Worm (Caenorhabditis elegans) whole organism, L4 larva: ENCODE data around the gene Y39A3A.2.

Source experiments
- F37D6.2 ChIP-seq: sonication (generic microtip); optimal IDR thresholded peaks from 2 replicates; lab custom pipeline; 2016; ENCODE audit warnings: mild to moderate bottlenecking, missing genetic modification characterization, missing compliant biosample characterization
- T20F7.1 ChIP-seq: fragments of 200-800 bp; sonication (Bioruptor generic); optimal IDR thresholded peaks from 2 replicates; lab custom pipeline; 2018; ENCODE audit warnings: mild to moderate bottlenecking, missing genetic modification characterization, missing compliant biosample characterization
- Y105C5A.15 ChIP-seq: fragments of 200-800 bp; sonication (Bioruptor generic); IDR thresholded peaks from 2 replicates; pipeline ENCODE4 v1.3.6; 2022; ENCODE audit warnings: missing genetic modification characterization, missing compliant biosample characterization
- Y75B8A.6 ChIP-seq: fragments of 200-800 bp; sonication (Bioruptor generic); IDR thresholded peaks from 2 replicates; pipeline ENCODE4 v1.3.6; 2022; ENCODE audit warnings: missing genetic modification reagents, missing genetic modification characterization, missing compliant biosample characterization
- ZK337.2 ChIP-seq: fragments of 200-800 bp; sonication (Bioruptor generic); IDR thresholded peaks from 2 replicates; pipeline ENCODE4 v1.3.6; 2022; ENCODE audit warnings: missing genetic modification reagents, missing genetic modification characterization, missing compliant biosample characterization
- aly-2 ChIP-seq: sonication (generic microtip); optimal IDR thresholded peaks from 2 replicates; lab custom pipeline; 2018; ENCODE audit warnings: missing biosample characterization, missing genetic modification characterization
- ama-1 ChIP-seq: fragments of 150-350 bp; optimal IDR thresholded peaks from 2 replicates; lab custom pipeline; 2014; ENCODE audit warnings: inconsistent platforms, mixed read lengths
- arid-1 ChIP-seq: fragments of 200-800 bp; sonication (Bioruptor generic); conservative IDR thresholded peaks from 2 replicates; pipeline ENCODE4 v1.3.6; 2022; ENCODE audit warnings: missing genetic modification reagents, missing genetic modification characterization, missing compliant biosample characterization
- ceh-32 ChIP-seq: sonication (generic microtip); optimal IDR thresholded peaks from 2 replicates; lab custom pipeline; 2016; ENCODE audit warnings: mild to moderate bottlenecking, missing genetic modification characterization, missing compliant biosample characterization; ENCODE audit not compliant: poor library complexity
- ceh-44 ChIP-seq: fragments of 200-800 bp; sonication (Bioruptor generic); IDR thresholded peaks from 2 replicates; pipeline ENCODE4 v1.3.6; 2022; ENCODE audit warnings: missing genetic modification reagents, missing genetic modification characterization, missing compliant biosample characterization
- ceh-62 ChIP-seq: sonication (generic microtip); optimal IDR thresholded peaks from 2 replicates; lab custom pipeline; 2017; ENCODE audit warnings: missing biosample characterization, missing genetic modification characterization
- daf-12 ChIP-seq: fragments of 150-350 bp; optimal IDR thresholded peaks from 2 replicates; lab custom pipeline; 2014; ENCODE audit warnings: missing biosample characterization, missing genetic modification reagents, missing genetic modification characterization
- daf-16 ChIP-seq, 3 experiments: sonication (generic microtip); optimal IDR thresholded peaks; 2 replicates each; lab custom pipeline; 2016 to 2017; ENCODE audit warnings: missing genetic modification characterization in 3 of 3, missing genetic modification reagents in 3 of 3, mild to moderate bottlenecking in 2 of 3, missing compliant biosample characterization in 2 of 3, missing biosample characterization in 1 of 3, moderate library complexity in 1 of 3
- daf-19 ChIP-seq: fragments of 200-800 bp; sonication (Bioruptor generic); conservative IDR thresholded peaks from 2 replicates; pipeline ENCODE4 v1.3.6; 2022; ENCODE audit warnings: missing genetic modification characterization, missing compliant biosample characterization
- dmd-6 ChIP-seq: fragments of 200-800 bp; sonication (Bioruptor generic); IDR thresholded peaks from 2 replicates; pipeline ENCODE4 v1.3.6; 2022; ENCODE audit warnings: missing genetic modification reagents, missing genetic modification characterization, missing compliant biosample characterization
- dmd-9 ChIP-seq: fragments of 200-800 bp; sonication (Bioruptor generic); IDR thresholded peaks from 2 replicates; pipeline ENCODE4 v1.3.6; 2022; ENCODE audit warnings: missing genetic modification reagents, missing genetic modification characterization, missing compliant biosample characterization
- dpl-1 ChIP-seq: fragments of 150-350 bp; optimal IDR thresholded peaks from 2 replicates; lab custom pipeline; 2014; ENCODE audit warnings: missing biosample characterization, missing genetic modification reagents, missing genetic modification characterization
- duxl-1 ChIP-seq: sonication (generic microtip); optimal IDR thresholded peaks from 2 replicates; lab custom pipeline; 2016; ENCODE audit warnings: mild to moderate bottlenecking, missing genetic modification characterization, moderate library complexity, missing compliant biosample characterization; ENCODE audit not compliant: poor library complexity
- dve-1 ChIP-seq: sonication (generic microtip); optimal IDR thresholded peaks from 2 replicates; lab custom pipeline; 2017; ENCODE audit warnings: antibody characterized with exemption, mild to moderate bottlenecking, missing genetic modification characterization, missing compliant biosample characterization; ENCODE audit not compliant: insufficient read depth
- fos-1 ChIP-seq: fragments of 150-350 bp; optimal IDR thresholded peaks from 2 replicates; lab custom pipeline; 2014; ENCODE audit warnings: missing biosample characterization, missing genetic modification characterization
- hlh-11 ChIP-seq: fragments of 200-800 bp; sonication (Bioruptor generic); optimal IDR thresholded peaks from 2 replicates; lab custom pipeline; 2018; ENCODE audit warnings: mild to moderate bottlenecking, missing genetic modification characterization, missing compliant biosample characterization
- hlh-30 ChIP-seq: sonication (generic microtip); optimal IDR thresholded peaks from 2 replicates; lab custom pipeline; 2017; ENCODE audit warnings: antibody characterized with exemption, mild to moderate bottlenecking, missing genetic modification characterization, missing compliant biosample characterization; ENCODE audit not compliant: insufficient read depth
- jun-1 ChIP-seq: fragments of 150-350 bp; optimal IDR thresholded peaks from 2 replicates; lab custom pipeline; 2014; ENCODE audit warnings: missing biosample characterization, missing genetic modification reagents, missing genetic modification characterization
- lim-7 ChIP-seq: fragments of 200-800 bp; sonication (Bioruptor generic); IDR thresholded peaks from 2 replicates; pipeline ENCODE4 v1.3.6; 2022; ENCODE audit warnings: missing genetic modification characterization, missing compliant biosample characterization
- lin-29 ChIP-seq: fragments of 200-800 bp; sonication (Bioruptor generic); IDR thresholded peaks from 2 replicates; pipeline ENCODE4 v1.3.6; 2022; ENCODE audit warnings: missing genetic modification reagents, missing genetic modification characterization, missing compliant biosample characterization
- lir-3 ChIP-seq: sonication (generic microtip); optimal IDR thresholded peaks from 2 replicates; lab custom pipeline; 2016; ENCODE audit warnings: mild to moderate bottlenecking, missing genetic modification characterization, missing compliant biosample characterization
- lsy-2 ChIP-seq, 2 experiments: fragments of 150-350 bp in 1 of 2; sonication (generic microtip) in 1 of 2; optimal IDR thresholded peaks; 2 replicates each; lab custom pipeline; 2014 to 2017; ENCODE audit warnings: missing biosample characterization in 2 of 2, missing genetic modification characterization in 2 of 2
- madf-9 ChIP-seq: fragments of 200-800 bp; sonication (Bioruptor generic); conservative IDR thresholded peaks from 2 replicates; pipeline ENCODE4 v1.3.6; 2022; ENCODE audit warnings: missing genetic modification reagents, missing genetic modification characterization, missing compliant biosample characterization
- mdl-1 ChIP-seq, 2 experiments: fragments of 150-350 bp in 1 of 2; sonication (generic microtip) in 1 of 2; optimal IDR thresholded peaks; 2 replicates each; lab custom pipeline; 2014 to 2017; ENCODE audit warnings: missing biosample characterization in 2 of 2, missing genetic modification characterization in 2 of 2
- mep-1 ChIP-seq: fragments of 150-350 bp; sonication (generic microtip); optimal IDR thresholded peaks from 3 replicates; lab custom pipeline; 2014; ENCODE audit warnings: missing biosample characterization, missing genetic modification characterization
- mxl-3 ChIP-seq: fragments of 200-800 bp; sonication (Bioruptor generic); optimal IDR thresholded peaks from 2 replicates; lab custom pipeline; 2018; ENCODE audit warnings: mild to moderate bottlenecking, missing genetic modification characterization, missing compliant biosample characterization
- nhr-102 ChIP-seq: sonication (generic microtip); optimal IDR thresholded peaks from 2 replicates; lab custom pipeline; 2016; ENCODE audit warnings: mild to moderate bottlenecking, missing genetic modification characterization, moderate library complexity, missing compliant biosample characterization
- nhr-237 ChIP-seq: sonication (generic microtip); optimal IDR thresholded peaks from 2 replicates; lab custom pipeline; 2017; ENCODE audit warnings: missing biosample characterization, missing genetic modification characterization
- nhr-25 ChIP-seq: sonication (generic microtip); optimal IDR thresholded peaks from 2 replicates; lab custom pipeline; 2017; ENCODE audit warnings: missing genetic modification characterization, mild to moderate bottlenecking, missing compliant biosample characterization, antibody characterized with exemption, moderate library complexity, borderline replicate concordance; ENCODE audit not compliant: insufficient read depth
- nhr-28 ChIP-seq: fragments of 150-350 bp; optimal IDR thresholded peaks from 2 replicates; lab custom pipeline; 2014; ENCODE audit warnings: missing biosample characterization, missing genetic modification characterization
- nhr-41 ChIP-seq: fragments of 200-800 bp; sonication (Bioruptor generic); IDR thresholded peaks from 2 replicates; pipeline ENCODE4 v1.3.6; 2022; ENCODE audit warnings: missing genetic modification reagents, missing genetic modification characterization, missing compliant biosample characterization
- nhr-42 ChIP-seq: fragments of 200-800 bp; sonication (Bioruptor generic); IDR thresholded peaks from 2 replicates; pipeline ENCODE4 v1.3.6; 2022; ENCODE audit warnings: missing genetic modification characterization, missing compliant biosample characterization
- nhr-76 ChIP-seq: fragments of 150-350 bp; optimal IDR thresholded peaks from 2 replicates; lab custom pipeline; 2014; ENCODE audit warnings: missing biosample characterization, missing genetic modification characterization
- pha-4 ChIP-seq, 2 experiments: fragments of 150-350 bp in 1 of 2; fragments of 200-800 bp in 1 of 2; sonication (Bioruptor generic) in 1 of 2; IDR thresholded peaks in 1 of 2; optimal IDR thresholded peaks in 1 of 2; 2 replicates each; pipeline versions ENCODE4 v1.3.6 to Lab custom; 2014 to 2022; ENCODE audit warnings: missing genetic modification characterization in 2 of 2, missing genetic modification reagents in 2 of 2, missing biosample characterization in 1 of 2, missing compliant biosample characterization in 1 of 2
- php-3 ChIP-seq: fragments of 200-800 bp; sonication (Bioruptor generic); IDR thresholded peaks from 2 replicates; pipeline ENCODE4 v1.3.6; 2022; ENCODE audit warnings: missing genetic modification reagents, missing genetic modification characterization, missing compliant biosample characterization
- pqm-1 ChIP-seq: sonication (generic microtip); optimal IDR thresholded peaks from 2 replicates; lab custom pipeline; 2017; ENCODE audit warnings: missing biosample characterization, missing genetic modification characterization
- rbr-2 ChIP-seq: sonication (generic microtip); optimal IDR thresholded peaks from 2 replicates; lab custom pipeline; 2016; ENCODE audit warnings: missing genotype, missing genetic modification characterization, missing compliant biosample characterization
- snpc-1.2 ChIP-seq: fragments of 200-800 bp; sonication (Bioruptor generic); IDR thresholded peaks from 2 replicates; pipeline ENCODE4 v1.3.6; 2022; ENCODE audit warnings: missing genetic modification reagents, missing genetic modification characterization, missing compliant biosample characterization
- tag-97 ChIP-seq: fragments of 200-800 bp; sonication (Bioruptor generic); IDR thresholded peaks from 2 replicates; pipeline ENCODE4 v1.3.6; 2022; ENCODE audit warnings: missing genetic modification characterization, missing compliant biosample characterization
- unc-130 ChIP-seq: sonication (generic microtip); optimal IDR thresholded peaks from 2 replicates; lab custom pipeline; 2016; ENCODE audit warnings: missing genetic modification reagents, missing genetic modification characterization, missing compliant biosample characterization
- unc-39 ChIP-seq: sonication (generic microtip); optimal IDR thresholded peaks from 2 replicates; lab custom pipeline; 2017; ENCODE audit warnings: missing biosample characterization, missing genetic modification characterization
- unc-62 ChIP-seq, 3 experiments: fragments of 150-350 bp in 1 of 3; sonication (generic microtip); optimal IDR thresholded peaks in 2 of 3; peaks in 1 of 3; 1 replicate in 1 of 3; 2 replicates in 2 of 3; lab custom pipeline; 2014 to 2017; ENCODE audit warnings: missing biosample characterization in 3 of 3, missing genetic modification characterization in 3 of 3, missing genetic modification reagents in 3 of 3, missing genotype in 1 of 3
- zip-11 ChIP-seq: fragments of 200-800 bp; sonication (Bioruptor generic); IDR thresholded peaks from 2 replicates; pipeline ENCODE4 v1.3.6; 2022; ENCODE audit warnings: missing genetic modification characterization, missing compliant biosample characterization
- zip-2 ChIP-seq: fragments of 150-350 bp; optimal IDR thresholded peaks from 2 replicates; lab custom pipeline; 2014; ENCODE audit warnings: missing biosample characterization, missing genetic modification characterization
- ztf-11 ChIP-seq: fragments of 150-350 bp; optimal IDR thresholded peaks from 2 replicates; lab custom pipeline; 2014; ENCODE audit warnings: missing biosample characterization, missing genetic modification characterization

Gene Y39A3A.2

DNA sequence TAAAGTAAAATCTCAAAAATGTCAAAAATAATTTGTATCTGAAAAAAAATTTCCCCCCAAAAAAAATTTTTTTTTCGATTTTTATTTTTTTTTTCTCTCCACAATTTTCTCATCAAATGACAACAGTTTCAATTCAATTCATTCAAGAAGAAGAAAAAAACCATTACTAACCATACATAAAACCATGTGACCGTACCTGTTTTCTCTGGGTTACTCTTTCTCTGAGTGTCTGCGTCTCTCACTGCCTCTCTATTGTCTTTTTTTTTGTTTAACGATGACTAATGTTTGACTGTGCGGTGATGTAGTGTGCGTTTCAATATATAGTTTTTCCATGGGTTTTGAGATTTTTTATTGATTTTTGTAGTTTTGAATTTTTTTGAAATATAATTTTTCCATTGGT is 33.2 kb upstream of the Y39A3A.2 start (continued):
- peak in 1 of 2 experiments; percentile 83 for TF ChIP-seq lsy-2 (tag; optimal IDR thresholded peaks at IDR 0.05; lab: Kevin White, UChicago)
- TF ChIP-seq F37D6.2 (tag; lab: Kevin White, UChicago) = no peak
- TF ChIP-seq nhr-25 (tag; lab: Kevin White, UChicago) = peak; percentile 3
- no peak for TF ChIP-seq pqm-1 (tag; lab: Kevin White, UChicago)
- TF ChIP-seq nhr-42 (GFP tag; lab: Robert Waterston, UW) = no peak
- TF ChIP-seq ceh-62 (tag; lab: Kevin White, UChicago) = no peak
- TF ChIP-seq nhr-28 = peak; percentile 93
- TF ChIP-seq Y75B8A.6 = no peak
- no peak for TF ChIP-seq T20F7.1 (GFP tag; lab: Kevin White, UChicago)
- peak; percentile 89 for TF ChIP-seq hlh-30
- no peak for TF ChIP-seq madf-9
- TF ChIP-seq unc-39 (tag; lab: Kevin White, UChicago) = no peak
- no peak for TF ChIP-seq zip-2 (tag; lab: Kevin White, UChicago)
- peak; percentile 72 for TF ChIP-seq duxl-1
- no peak for TF ChIP-seq arid-1 (GFP tag; lab: Robert Waterston, UW)
- TF ChIP-seq jun-1 (tag; lab: Kevin White, UChicago) = peak; percentile 45
- no peak for TF ChIP-seq ceh-32
- TF ChIP-seq lir-3 (tag; lab: Kevin White, UChicago) = no peak
- no peak for TF ChIP-seq zip-11 (GFP tag; lab: Robert Waterston, UW)
- TF ChIP-seq tag-97 (GFP tag; lab: Robert Waterston, UW) = no peak
- TF ChIP-seq nhr-102 (tag; lab: Kevin White, UChicago) = no peak
- TF ChIP-seq aly-2 (tag; lab: Kevin White, UChicago) = no peak
- TF ChIP-seq hlh-11 = peak; percentile 77
- TF ChIP-seq ama-1 = no peak
- no peak for TF ChIP-seq snpc-1.2 (GFP tag; lab: Robert Waterston, UW)
- TF ChIP-seq dve-1 (tag; lab: Kevin White, UChicago) = peak; percentile 96
- peak; percentile 5 for TF ChIP-seq dpl-1 (GFP tag; lab: Kevin White, UChicago)
- TF ChIP-seq ZK337.2 = no peak
- no peak for TF ChIP-seq daf-16 (GFP tag; optimal IDR thresholded peaks at IDR 0.05; lab: Kevin White, UChicago)
- peak; percentile 89 for TF ChIP-seq daf-16 (tag; optimal IDR thresholded peaks at IDR 0.05; lab: Kevin White, UChicago)
- no peak for TF ChIP-seq fos-1 (tag; lab: Kevin White, UChicago)
- no peak for TF ChIP-seq ztf-11 (tag; lab: Kevin White, UChicago)
- TF ChIP-seq dmd-9 (GFP tag; lab: Robert Waterston, UW) = 0 out of 2 replicates have a peak, but pooled peaks have one; percentile 62
- no peak for TF ChIP-seq Y105C5A.15 (GFP tag; lab: Robert Waterston, UW)
- no peak for TF ChIP-seq rbr-2
- TF ChIP-seq mep-1 (tag; lab: Kevin White, UChicago) = peak; percentile 83
- no peak for TF ChIP-seq lim-7 (GFP tag; lab: Robert Waterston, UW)
- TF ChIP-seq ceh-44 = no peak
- TF ChIP-seq lin-29 (GFP tag; lab: Robert Waterston, UW) = no peak
- peak; percentile 39 for TF ChIP-seq nhr-76 (tag; lab: Kevin White, UChicago)
- peak; percentile 66 for TF ChIP-seq dmd-6 (GFP tag; lab: Robert Waterston, UW)
- peak in 1 of 2 experiments; percentile 66 for TF ChIP-seq mdl-1 (tag; optimal IDR thresholded peaks at IDR 0.05; lab: Kevin White, UChicago)
- TF ChIP-seq unc-130 (GFP tag; lab: Kevin White, UChicago) = no peak
- no peak for TF ChIP-seq pha-4 (GFP tag; IDR thresholded peaks at IDR 0.05; lab: Robert Waterston, UW)
- peak; percentile 94 for TF ChIP-seq pha-4 (tag; optimal IDR thresholded peaks at IDR 0.05; lab: Kevin White, UChicago)
- peak in 1 of 2 experiments; percentile 26 for TF ChIP-seq unc-62 (GFP tag; optimal IDR thresholded peaks at IDR 0.05 in 1 of 2; lab: Kevin White, UChicago)
- no peak for TF ChIP-seq unc-62 (tag; optimal IDR thresholded peaks at IDR 0.05; lab: Kevin White, UChicago)
- TF ChIP-seq daf-19 (GFP tag; lab: Robert Waterston, UW) = no peak
- peak; percentile 19; the same call in 1 of the 2 replicates for TF ChIP-seq php-3 (GFP tag; lab: Robert Waterston, UW)
- TF ChIP-seq nhr-237 = no peak
- no peak for TF ChIP-seq mxl-3 (GFP tag; lab: Kevin White, UChicago)
- TF ChIP-seq nhr-41 (GFP tag; lab: Robert Waterston, UW) = no peak
- no peak for TF ChIP-seq daf-12 (tag; lab: Kevin White, UChicago)
